Worm (Caenorhabditis elegans): ENCODE data around the gene chat-1.

chat-1 gene

ce11 chrIV:4406054-4406539 is 41.0 kb upstream of the chat-1 start (continued):
- TF ChIP-seq ceh-79 (tag; optimal IDR thresholded peaks at IDR 0.05), result no peak
- TF ChIP-seq F10E7.11 (tag; optimal IDR thresholded peaks at IDR 0.05), result no peak
- no peak for TF ChIP-seq repo-1 (tag; optimal IDR thresholded peaks at IDR 0.05)
- TF ChIP-seq cebp-1 (GFP tag; IDR thresholded peaks at IDR 0.05), result peak; percentile 41
- peak; percentile 57 for TF ChIP-seq cebp-1 (tag; optimal IDR thresholded peaks at IDR 0.05)
- TF ChIP-seq bed-1 (GFP tag; IDR thresholded peaks at IDR 0.05), result no peak
- TF ChIP-seq F39B2.1 (GFP tag; IDR thresholded peaks at IDR 0.05), result no peak
- no peak for TF ChIP-seq F22D6.2 (tag; optimal IDR thresholded peaks at IDR 0.05)
- peak; percentile 87 for TF ChIP-seq mcd-1 (GFP tag; IDR thresholded peaks at IDR 0.05)
- peak; percentile 84 for TF ChIP-seq zfh-2 (GFP tag; conservative IDR thresholded peaks at IDR 0.05)
- TF ChIP-seq madf-3 (GFP tag; IDR thresholded peaks at IDR 0.05), result no peak
- TF ChIP-seq madf-10 (tag; optimal IDR thresholded peaks at IDR 0.05), result peak; percentile 26
- 0 out of 2 replicates have a peak, but pooled peaks have one; percentile 41 for TF ChIP-seq pbrm-1 (GFP tag; IDR thresholded peaks at IDR 0.05)
- TF ChIP-seq die-1 (tag; optimal IDR thresholded peaks at IDR 0.05), result no peak
- no peak for TF ChIP-seq sptf-2 (GFP tag; optimal IDR thresholded peaks at IDR 0.05)
- no peak; the same call in 1 of the 2 replicates for TF ChIP-seq F33H1.4 (GFP tag; IDR thresholded peaks at IDR 0.05)
- TF ChIP-seq akir-1 (GFP tag; optimal IDR thresholded peaks at IDR 0.05), result peak; percentile 62
- TF ChIP-seq ztf-18 (tag; optimal IDR thresholded peaks at IDR 0.05), result peak; percentile 23
- peak; percentile 62 for TF ChIP-seq K12H6.12 (tag; optimal IDR thresholded peaks at IDR 0.05)
- TF ChIP-seq B0019.2 (GFP tag; conservative IDR thresholded peaks at IDR 0.05), result no peak
- TF ChIP-seq ceh-100 (GFP tag; IDR thresholded peaks at IDR 0.05), result no peak
- no peak for TF ChIP-seq mxl-1 (tag; optimal IDR thresholded peaks at IDR 0.05)
- TF ChIP-seq ceh-27 (GFP tag; optimal IDR thresholded peaks at IDR 0.05), result no peak
- no peak for TF ChIP-seq efl-1 (GFP tag; optimal IDR thresholded peaks at IDR 0.05)
- no peak for TF ChIP-seq nhr-90 (tag; optimal IDR thresholded peaks at IDR 0.05)
- no peak for TF ChIP-seq him-1 (tag; optimal IDR thresholded peaks at IDR 0.05)
- TF ChIP-seq ZK185.1 (tag; optimal IDR thresholded peaks at IDR 0.05; ENCODE audit: poor library complexity, severe bottlenecking), result no peak
- TF ChIP-seq Y95B8A.8 (GFP tag; IDR thresholded peaks at IDR 0.05), result no peak
- TF ChIP-seq lin-26 (GFP tag; IDR thresholded peaks at IDR 0.05), result peak; percentile 54; the same call in 1 of the 2 replicates
- no peak for TF ChIP-seq madf-8 (GFP tag; conservative IDR thresholded peaks at IDR 0.05)
- TF ChIP-seq nfya-1 (tag; optimal IDR thresholded peaks at IDR 0.05; ENCODE audit: borderline replicate concordance, insufficient read depth), result no peak
- no peak for TF ChIP-seq rec-8 (tag; optimal IDR thresholded peaks at IDR 0.05)
- TF ChIP-seq B0261.1 (tag; optimal IDR thresholded peaks at IDR 0.05), result no peak
- no peak for TF ChIP-seq Y79H2A.3 (GFP tag; conservative IDR thresholded peaks at IDR 0.05)
- TF ChIP-seq dox-1 (GFP tag; IDR thresholded peaks at IDR 0.05), result peak; percentile 57; the same call in 1 of the 2 replicates
- TF ChIP-seq ztf-22 (GFP tag; optimal IDR thresholded peaks at IDR 0.05), result peak; percentile 27
- TF ChIP-seq ztf-28 (GFP tag; IDR thresholded peaks at IDR 0.05), result no peak
- no peak for TF ChIP-seq ceh-40 (GFP tag; IDR thresholded peaks at IDR 0.05)
- TF ChIP-seq attf-3 (GFP tag; conservative IDR thresholded peaks at IDR 0.05), result no peak
- TF ChIP-seq nfyb-1 (GFP tag; IDR thresholded peaks at IDR 0.05), result no peak
- peak; percentile 41; the same call in 1 of the 2 replicates for TF ChIP-seq hmg-1.2 (GFP tag; IDR thresholded peaks at IDR 0.05)
- TF ChIP-seq hlh-26 (GFP tag; conservative IDR thresholded peaks at IDR 0.05), result no peak
- no peak for TF ChIP-seq ztf-6 (GFP tag; IDR thresholded peaks at IDR 0.05)

All from whole organism, young adult.